Worm (Caenorhabditis elegans): Measurements from ENCODE around the gene ZK262.4.
A peak's percentile ranks its signal among the peaks of the same experiment; 100 is the strongest.

ZK262.4 gene

ce11 chrV:18424471-18424870 is at the start of gene ZK262.4:
TSS of gene ZK262.4 (minus strand) at chrV:18424571.
- no peak for TF ChIP-seq nhr-25 (tag; optimal IDR thresholded peaks at IDR 0.05)
- no peak for TF ChIP-seq nhr-77 (tag; optimal IDR thresholded peaks at IDR 0.05)
- TF ChIP-seq pha-4 (tag; optimal IDR thresholded peaks at IDR 0.05): no peak
- TF ChIP-seq nhr-237 (tag; optimal IDR thresholded peaks at IDR 0.05): no peak
- no peak for TF ChIP-seq lsy-12 (tag; optimal IDR thresholded peaks at IDR 0.05)
- no peak for TF ChIP-seq eor-1 (tag; optimal IDR thresholded peaks at IDR 0.05)
- no peak for TF ChIP-seq lin-39 (tag; optimal IDR thresholded peaks at IDR 0.05)
- no peak for TF ChIP-seq hmg-11 (tag; optimal IDR thresholded peaks at IDR 0.05)
- TF ChIP-seq egl-27 (tag; optimal IDR thresholded peaks at IDR 0.05): no peak
- no peak for TF ChIP-seq sea-2 (GFP tag; optimal IDR thresholded peaks at IDR 0.05)
- no peak for TF ChIP-seq ceh-16 (tag; optimal IDR thresholded peaks at IDR 0.05)

DNA sequence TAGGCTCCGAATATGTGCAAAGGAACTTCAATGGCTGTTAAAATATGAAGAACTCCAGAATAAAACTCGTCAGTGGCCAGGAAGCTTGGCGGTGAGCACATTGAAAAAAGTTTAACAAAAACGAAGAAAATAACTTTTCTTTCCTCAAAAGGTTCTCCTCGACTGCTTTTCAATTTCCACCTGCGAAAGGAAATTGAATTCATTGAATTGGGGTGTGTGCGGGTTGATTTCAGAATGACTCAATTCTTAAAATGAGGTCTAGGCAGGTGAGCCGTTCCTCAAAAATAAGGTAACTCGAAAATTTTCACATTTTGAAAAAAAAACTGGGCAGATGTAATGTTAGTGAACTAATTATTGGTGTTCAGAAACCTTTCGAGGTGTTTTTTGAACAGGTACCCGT is 49.0 kb upstream of the ZK262.4 start, which contains the start of gene srh-182:
Gene srh-182, minus strand, starts transcription at position 101 of the 400 bp plus-strand sequence.
- TF ChIP-seq ceh-9 (tag; optimal IDR thresholded peaks at IDR 0.05) (no peak), ceh-16 (tag; optimal IDR thresholded peaks at IDR 0.05) (no peak), elt-2 (tag; optimal IDR thresholded peaks at IDR 0.05) (no peak), R02D3.7 (tag; optimal IDR thresholded peaks at IDR 0.05) (no peak), mdl-1 (tag; optimal IDR thresholded peaks at IDR 0.05) (no peak)

DNA sequence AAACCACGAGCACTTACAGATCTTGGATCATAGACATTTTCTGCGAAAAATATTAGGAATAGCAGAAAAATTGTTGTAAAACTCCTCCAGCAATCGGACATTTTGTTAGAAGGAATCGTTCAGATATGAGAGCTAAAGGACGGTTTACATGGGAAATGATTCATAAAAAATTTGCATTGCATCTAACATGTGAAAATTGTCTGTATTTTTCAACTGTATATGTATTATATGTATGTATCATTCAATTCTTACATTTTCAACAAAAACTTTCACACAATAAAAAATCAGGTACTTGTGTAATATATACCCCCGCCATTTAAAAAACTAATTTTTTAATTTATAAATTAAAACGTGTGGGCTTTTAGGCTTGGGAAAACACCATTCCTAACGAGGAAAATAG is 43.7 kb upstream of the ZK262.4 start, which contains the start of gene ZK228.13:
Gene ZK228.13, minus strand, starts transcription at position 101 of the 400 bp plus-strand sequence.
- TF ChIP-seq lsy-12 (tag; optimal IDR thresholded peaks at IDR 0.05): no peak
- no peak for TF ChIP-seq lin-39 (tag; optimal IDR thresholded peaks at IDR 0.05)
- TF ChIP-seq nhr-23 (tag; optimal IDR thresholded peaks at IDR 0.05): no peak
- no peak for TF ChIP-seq nhr-43 (tag; optimal IDR thresholded peaks at IDR 0.05; ENCODE audit: poor library complexity, severe bottlenecking)
- no peak for TF ChIP-seq pqm-1 (tag; optimal IDR thresholded peaks at IDR 0.05)
- no peak for TF ChIP-seq R02D3.7 (tag; optimal IDR thresholded peaks at IDR 0.05)
- TF ChIP-seq jun-1 (tag; optimal IDR thresholded peaks at IDR 0.05): no peak
- TF ChIP-seq pha-4 (tag; optimal IDR thresholded peaks at IDR 0.05): no peak
- no peak for TF ChIP-seq hmg-11 (tag; optimal IDR thresholded peaks at IDR 0.05)
- no peak for TF ChIP-seq ceh-9 (tag; optimal IDR thresholded peaks at IDR 0.05)
- TF ChIP-seq egl-5 (tag; optimal IDR thresholded peaks at IDR 0.05): no peak
- TF ChIP-seq snpc-4 (tag; optimal IDR thresholded peaks at IDR 0.05): no peak
- TF ChIP-seq elt-2 (tag; optimal IDR thresholded peaks at IDR 0.05): no peak
- no peak for TF ChIP-seq zag-1 (tag; optimal IDR thresholded peaks at IDR 0.05)
- no peak for TF ChIP-seq ama-1 (optimal IDR thresholded peaks at IDR 0.05)
- TF ChIP-seq sea-2 (GFP tag; optimal IDR thresholded peaks at IDR 0.05): no peak
- no peak for TF ChIP-seq fkh-10 (GFP tag; optimal IDR thresholded peaks at IDR 0.05)

DNA sequence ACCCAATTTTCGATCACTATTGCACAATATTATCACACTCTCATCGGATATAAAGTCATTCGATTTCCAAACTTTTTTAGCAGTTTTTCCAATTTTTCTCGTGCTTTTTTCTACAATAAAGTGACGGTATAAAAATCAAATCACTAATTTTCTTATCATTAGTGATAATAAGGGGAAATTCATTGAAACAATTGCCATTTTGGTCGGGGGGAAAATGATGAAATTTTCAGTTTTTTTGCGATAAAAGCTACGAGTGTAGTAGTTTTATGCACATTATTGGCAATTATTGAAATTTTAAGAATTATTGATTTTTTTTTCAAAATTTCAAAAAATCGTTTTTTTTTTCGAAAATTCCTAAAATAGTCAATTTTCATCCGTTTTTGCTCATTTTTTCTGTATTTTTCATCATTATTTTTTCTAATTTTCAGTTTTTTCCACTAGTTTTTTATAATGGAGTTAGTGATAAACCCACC is 38.0 kb upstream of the ZK262.4 start, which contains the start of gene ZK228.4:
Gene ZK228.4, plus strand, starts transcription at position 423 of the 473 bp plus-strand sequence.
- TF ChIP-seq nhr-43 (tag; optimal IDR thresholded peaks at IDR 0.05; ENCODE audit: poor library complexity, severe bottlenecking): no peak
- no peak for TF ChIP-seq elt-1 (tag; optimal IDR thresholded peaks at IDR 0.05)
- TF ChIP-seq ama-1 (optimal IDR thresholded peaks at IDR 0.05): no peak
- no peak for TF ChIP-seq elt-3 (tag; optimal IDR thresholded peaks at IDR 0.05)
- peak; percentile 86 for TF ChIP-seq elt-2 (tag; optimal IDR thresholded peaks at IDR 0.05)
- TF ChIP-seq ceh-28 (tag; optimal IDR thresholded peaks at IDR 0.05): peak; percentile 21
- peak; percentile 13 for TF ChIP-seq pqm-1 (tag; optimal IDR thresholded peaks at IDR 0.05)
- no peak for TF ChIP-seq nhr-237 (tag; optimal IDR thresholded peaks at IDR 0.05)
- TF ChIP-seq ceh-16 (tag; optimal IDR thresholded peaks at IDR 0.05): no peak

DNA sequence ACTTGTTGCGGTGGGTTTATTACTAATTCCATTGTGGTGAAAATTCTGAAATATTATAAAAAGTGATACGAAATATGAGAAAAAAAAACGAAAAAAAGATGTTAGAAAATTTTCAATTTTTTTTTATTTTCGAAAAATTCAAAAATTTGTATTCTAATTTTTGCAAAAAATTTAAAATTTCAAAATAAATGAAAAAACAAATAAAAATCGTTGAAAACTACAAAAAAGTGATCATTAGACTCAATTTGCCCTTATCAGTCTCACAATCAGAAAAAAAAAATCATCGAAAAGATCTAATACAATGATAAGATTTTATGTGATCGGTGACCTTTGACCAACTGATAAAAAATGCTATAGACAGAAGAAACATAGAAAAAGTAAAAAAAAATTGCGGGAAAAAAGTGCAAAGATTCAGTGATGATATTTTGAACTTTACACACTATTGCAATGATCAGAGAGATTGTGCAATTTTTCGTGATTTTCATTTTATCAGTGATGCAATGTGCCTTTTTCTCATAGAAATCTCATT is 36.9 kb upstream of the ZK262.4 start, which contains the start of gene ZK228.3:
Gene ZK228.3, minus strand, starts transcription at position 51 of the 529 bp plus-strand sequence.
- TF ChIP-seq ceh-9 (tag; optimal IDR thresholded peaks at IDR 0.05): no peak
- TF ChIP-seq ceh-16 (tag; optimal IDR thresholded peaks at IDR 0.05): no peak
- TF ChIP-seq zag-1 (tag; optimal IDR thresholded peaks at IDR 0.05): no peak
- no peak for TF ChIP-seq hmg-11 (tag; optimal IDR thresholded peaks at IDR 0.05)
- TF ChIP-seq ztf-4 (tag; optimal IDR thresholded peaks at IDR 0.05): no peak
- no peak for TF ChIP-seq unc-39 (tag; optimal IDR thresholded peaks at IDR 0.05)
- no peak for TF ChIP-seq nhr-237 (tag; optimal IDR thresholded peaks at IDR 0.05)
- TF ChIP-seq tbx-2 (tag; optimal IDR thresholded peaks at IDR 0.05): no peak
- peak; percentile 97 for TF ChIP-seq elt-2 (tag; optimal IDR thresholded peaks at IDR 0.05)
- TF ChIP-seq aly-2 (tag; optimal IDR thresholded peaks at IDR 0.05): no peak
- no peak for TF ChIP-seq nhr-25 (tag; optimal IDR thresholded peaks at IDR 0.05)
- TF ChIP-seq sea-2 (GFP tag; optimal IDR thresholded peaks at IDR 0.05): no peak
- TF ChIP-seq jun-1 (tag; optimal IDR thresholded peaks at IDR 0.05): no peak
- TF ChIP-seq unc-62 (GFP tag; optimal IDR thresholded peaks at IDR 0.05): no peak
- peak; percentile 84 for TF ChIP-seq pqm-1 (tag; optimal IDR thresholded peaks at IDR 0.05)
- no peak for TF ChIP-seq egl-27 (tag; optimal IDR thresholded peaks at IDR 0.05)
- no peak for TF ChIP-seq pha-4 (tag; optimal IDR thresholded peaks at IDR 0.05)
